Worm (Caenorhabditis elegans): Measurements from ENCODE around the gene ZK550.2.

ce11 chrIV:17259310-17259709, 13.9 kb downstream of the ZK550.2 start, which contains the start of gene phyh-1:
- TF ChIP-seq nhr-28 (tag; optimal IDR thresholded peaks at IDR 0.05) (no peak), unc-39 (tag; optimal IDR thresholded peaks at IDR 0.05) (no peak), hlh-1 (tag; optimal IDR thresholded peaks at IDR 0.05) (no peak), nhr-76 (tag; optimal IDR thresholded peaks at IDR 0.05) (no peak), M03D4.4 (tag; optimal IDR thresholded peaks at IDR 0.05) (no peak), ham-2 (GFP tag; optimal IDR thresholded peaks at IDR 0.05) (no peak), nhr-12 (tag; optimal IDR thresholded peaks at IDR 0.05) (no peak), snpc-4 (tag; optimal IDR thresholded peaks at IDR 0.05) (no peak), zip-8 (tag; optimal IDR thresholded peaks at IDR 0.05) (no peak), elt-1 (tag; optimal IDR thresholded peaks at IDR 0.05; ENCODE audit: borderline replicate concordance, insufficient read depth) (no peak), lsy-2 (tag; optimal IDR thresholded peaks at IDR 0.05) (no peak), elt-3 (tag; optimal IDR thresholded peaks at IDR 0.05) (no peak), ztf-11 (tag; optimal IDR thresholded peaks at IDR 0.05) (no peak)

Data from whole organism, mixed stage, embryonic.